Worm (Caenorhabditis elegans): ENCODE results near the gene txt-1.

Gene txt-1

DNA sequence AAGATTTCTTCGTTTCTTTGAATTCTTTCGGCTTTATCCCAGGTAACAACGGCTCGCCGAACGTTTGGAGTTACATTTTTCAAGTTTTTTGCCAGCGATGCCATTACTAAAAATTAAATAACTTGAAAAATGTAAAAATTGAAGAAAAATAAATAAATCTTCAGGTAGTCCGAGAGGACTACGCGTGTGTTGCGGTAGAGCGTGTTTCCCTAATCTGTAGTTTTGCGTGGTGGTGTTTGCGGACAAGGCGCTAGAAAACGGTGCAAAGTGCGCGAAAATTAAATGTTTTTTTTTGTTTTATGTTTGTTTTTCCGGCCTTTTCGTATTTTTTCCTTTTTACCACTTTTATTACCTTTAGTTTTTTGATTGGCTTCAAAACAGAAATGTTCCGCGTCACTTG is 49.9 kb downstream of the txt-1 start, which contains the start of gene mrpl-28 (continued):
- TF ChIP-seq lin-35 (GFP tag; optimal IDR thresholded peaks at IDR 0.05) (peak in 2 of 3 experiments; percentile 57 to 90), nhr-90 (tag; optimal IDR thresholded peaks at IDR 0.05) (no peak), ztf-18 (tag; optimal IDR thresholded peaks at IDR 0.05) (peak; percentile 28), ceh-79 (tag; optimal IDR thresholded peaks at IDR 0.05) (no peak), tlf-1 (GFP tag; optimal IDR thresholded peaks at IDR 0.05) (peak; percentile 69), let-526 (GFP tag; IDR thresholded peaks at IDR 0.05) (no peak), sptf-2 (GFP tag; optimal IDR thresholded peaks at IDR 0.05) (no peak), sdz-38 (tag; optimal IDR thresholded peaks at IDR 0.05) (no peak), F49E8.2 (tag; optimal IDR thresholded peaks at IDR 0.05; ENCODE audit: insufficient read depth) (no peak), cebp-2 (GFP tag; IDR thresholded peaks at IDR 0.05) (no peak), ztf-26 (tag; optimal IDR thresholded peaks at IDR 0.05) (no peak), F57A8.1 (GFP tag; optimal IDR thresholded peaks at IDR 0.05) (no peak), dpl-1 (GFP tag; optimal IDR thresholded peaks at IDR 0.05) (peak; percentile 74), bed-2 (GFP tag; IDR thresholded peaks at IDR 0.05) (no peak), zim-3 (tag; optimal IDR thresholded peaks at IDR 0.05) (peak; percentile 56), dox-1 (GFP tag; IDR thresholded peaks at IDR 0.05) (peak; percentile 87), dpff-1 (tag; optimal IDR thresholded peaks at IDR 0.05) (no peak), attf-5 (GFP tag; optimal IDR thresholded peaks at IDR 0.05) (peak; percentile 67), akir-1 (GFP tag; optimal IDR thresholded peaks at IDR 0.05) (no peak), madf-6 (GFP tag; IDR thresholded peaks at IDR 0.05) (peak; percentile 76), F33H1.4 (GFP tag; IDR thresholded peaks at IDR 0.05) (peak; percentile 55), rcor-1 (GFP tag; IDR thresholded peaks at IDR 0.05) (peak; percentile 90), aptf-3 (GFP tag; IDR thresholded peaks at IDR 0.05) (no peak), attf-3 (GFP tag; conservative IDR thresholded peaks at IDR 0.05) (peak; percentile 68), mes-4 (tag; optimal IDR thresholded peaks at IDR 0.05) (no peak), nfyb-1 (GFP tag; IDR thresholded peaks at IDR 0.05) (peak; percentile 81), atf-7 (tag; optimal IDR thresholded peaks at IDR 0.05) (no peak), let-607 (tag; optimal IDR thresholded peaks at IDR 0.05) (peak in 1 of 2 experiments; percentile 50), Y56A3A.18 (GFP tag; IDR thresholded peaks at IDR 0.05) (peak; percentile 73; the same call in 1 of the 2 replicates), B0019.2 (GFP tag; conservative IDR thresholded peaks at IDR 0.05) (no peak), ekl-4 (GFP tag; IDR thresholded peaks at IDR 0.05) (peak; percentile 92), hsf-1 (GFP tag; IDR thresholded peaks at IDR 0.05) (no peak), C06A6.2 (GFP tag; conservative IDR thresholded peaks at IDR 0.05) (no peak), Y53G8AR.9 (GFP tag; conservative IDR thresholded peaks at IDR 0.05) (peak; percentile 89), Y95B8A.8 (GFP tag; IDR thresholded peaks at IDR 0.05) (0 out of 2 replicates have a peak, but pooled peaks have one; percentile 61), snpc-1.1 (tag; optimal IDR thresholded peaks at IDR 0.05; ENCODE audit: insufficient read depth) (no peak), pha-4 (tag; optimal IDR thresholded peaks at IDR 0.05) (peak; percentile 3), T07F8.4 (tag; optimal IDR thresholded peaks at IDR 0.05) (no peak), lir-1 (GFP tag; conservative IDR thresholded peaks at IDR 0.05) (peak; percentile 80), lin-40 (tag; optimal IDR thresholded peaks at IDR 0.05) (peak; percentile 93), rpc-1 (optimal IDR thresholded peaks at IDR 0.05) (no peak), rpc-1 (tag; optimal IDR thresholded peaks at IDR 0.05) (no peak), nhr-80 (tag; optimal IDR thresholded peaks at IDR 0.05) (peak; percentile 6), mel-28 (tag; optimal IDR thresholded peaks at IDR 0.05; ENCODE audit: borderline replicate concordance) (no peak), ztf-28 (GFP tag; IDR thresholded peaks at IDR 0.05) (no peak), lag-1 (GFP tag; IDR thresholded peaks at IDR 0.05) (no peak), athp-1 (tag; optimal IDR thresholded peaks at IDR 0.05) (peak; percentile 80), nfya-1 (tag; optimal IDR thresholded peaks at IDR 0.05; ENCODE audit: borderline replicate concordance, insufficient read depth) (no peak), D2030.7 (GFP tag; IDR thresholded peaks at IDR 0.05) (peak; percentile 90)

All from whole organism, young adult.